Fruit fly (Drosophila melanogaster): ENCODE data around the gene Ttc26.

DNA sequence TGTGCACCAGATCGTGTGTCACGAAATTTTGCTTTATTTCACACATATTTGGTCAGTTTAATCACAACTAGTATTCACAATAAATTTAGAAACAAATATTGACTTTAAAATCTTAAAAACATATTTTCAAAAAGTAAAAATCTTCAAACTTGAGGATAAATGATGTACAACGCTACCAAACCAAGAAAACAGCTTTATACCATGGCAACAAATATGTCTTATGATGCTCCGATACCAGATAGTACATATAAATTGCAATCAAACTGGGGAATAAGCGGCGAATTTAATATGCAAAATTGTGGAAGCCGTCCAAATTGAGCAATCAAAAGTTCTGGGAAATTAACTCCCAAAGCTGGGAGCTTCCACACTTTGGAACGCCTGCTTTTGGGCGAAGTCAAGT is 6.9 kb upstream of the Ttc26 start, which contains the start of gene CG5623:
- TF ChIP-seq CTCF (optimal IDR thresholded peaks at IDR 0.05) (no peak), CG8478 (optimal IDR thresholded peaks at IDR 0.05) (no peak)
